Worm (Caenorhabditis elegans): ENCODE data around the gene C25E10.11.

Gene C25E10.11

ce11 chrV:9075827-9076226, 17.3 kb upstream of the C25E10.11 start:
- no peak for TF ChIP-seq him-1 (tag; optimal IDR thresholded peaks at IDR 0.05)
- no peak for TF ChIP-seq ceh-40 (GFP tag; IDR thresholded peaks at IDR 0.05)
- TF ChIP-seq ztf-18 (tag; optimal IDR thresholded peaks at IDR 0.05), result no peak
- no peak for TF ChIP-seq nfyb-1 (GFP tag; IDR thresholded peaks at IDR 0.05)
- TF ChIP-seq let-526 (GFP tag; IDR thresholded peaks at IDR 0.05), result no peak

ce11 chrV:9074360-9074834, 15.9 kb upstream of the C25E10.11 start:
- TF ChIP-seq ztf-18 (tag; optimal IDR thresholded peaks at IDR 0.05) (no peak), B0336.3 (GFP tag; IDR thresholded peaks at IDR 0.05) (peak; percentile 37; the same call in 1 of the 2 replicates), cebp-1 (GFP tag; IDR thresholded peaks at IDR 0.05) (0 out of 2 replicates have a peak, but pooled peaks have one; percentile 26), cebp-1 (tag; optimal IDR thresholded peaks at IDR 0.05) (peak; percentile 32), nfya-2 (GFP tag; IDR thresholded peaks at IDR 0.05) (no peak), F57A8.1 (GFP tag; optimal IDR thresholded peaks at IDR 0.05) (no peak), nhr-80 (tag; optimal IDR thresholded peaks at IDR 0.05) (peak; percentile 64), ZK185.1 (tag; optimal IDR thresholded peaks at IDR 0.05; ENCODE audit: poor library complexity, severe bottlenecking) (peak; percentile 11), F39B2.1 (GFP tag; IDR thresholded peaks at IDR 0.05) (no peak), nhr-120 (GFP tag; IDR thresholded peaks at IDR 0.05) (no peak), lsy-27 (tag; optimal IDR thresholded peaks at IDR 0.05; ENCODE audit: borderline replicate concordance, insufficient read depth) (no peak), pha-4 (tag; optimal IDR thresholded peaks at IDR 0.05) (peak; percentile 12), ama-1 (optimal IDR thresholded peaks at IDR 0.05) (peak; percentile 69), ama-1 (GFP tag; optimal IDR thresholded peaks at IDR 0.05) (no peak)

ce11 chrV:9073322-9074038, 15.0 kb upstream of the C25E10.11 start, which contains the start of gene oac-50:
Gene oac-50 (minus strand): TSS chrV:9073540.
- TF ChIP-seq cebp-1 (GFP tag; IDR thresholded peaks at IDR 0.05), result no peak
- TF ChIP-seq cebp-1 (tag; optimal IDR thresholded peaks at IDR 0.05), result peak; percentile 18
- TF ChIP-seq F10E7.11 (tag; optimal IDR thresholded peaks at IDR 0.05), result no peak

- no peak for TF ChIP-seq Y56A3A.18 (GFP tag; IDR thresholded peaks at IDR 0.05)
- TF ChIP-seq nhr-80 (tag; optimal IDR thresholded peaks at IDR 0.05), result no peak
- TF ChIP-seq cebp-2 (GFP tag; IDR thresholded peaks at IDR 0.05), result no peak
- TF ChIP-seq egrh-3 (GFP tag; IDR thresholded peaks at IDR 0.05), result no peak
- no peak for TF ChIP-seq efl-1 (GFP tag; optimal IDR thresholded peaks at IDR 0.05)
- TF ChIP-seq F33H1.4 (GFP tag; IDR thresholded peaks at IDR 0.05), result no peak
- no peak for TF ChIP-seq gei-17 (GFP tag; optimal IDR thresholded peaks at IDR 0.05)
- no peak for TF ChIP-seq sptf-2 (GFP tag; optimal IDR thresholded peaks at IDR 0.05)
- no peak for TF ChIP-seq aptf-2 (GFP tag; conservative IDR thresholded peaks at IDR 0.05)
- TF ChIP-seq bed-2 (GFP tag; IDR thresholded peaks at IDR 0.05), result no peak
- TF ChIP-seq mel-28 (tag; optimal IDR thresholded peaks at IDR 0.05; ENCODE audit: borderline replicate concordance), result no peak
- no peak for TF ChIP-seq madf-10 (tag; optimal IDR thresholded peaks at IDR 0.05)
- TF ChIP-seq ceh-100 (GFP tag; IDR thresholded peaks at IDR 0.05), result no peak
- TF ChIP-seq Y95B8A.8 (GFP tag; IDR thresholded peaks at IDR 0.05), result no peak
- no peak for TF ChIP-seq ceh-27 (GFP tag; optimal IDR thresholded peaks at IDR 0.05)
- TF ChIP-seq madf-8 (GFP tag; conservative IDR thresholded peaks at IDR 0.05), result no peak
Measured at ce11 chrV:9069680-9070079, 11.2 kb upstream of the C25E10.11 start, which contains the start of gene T27E4.5. Gene T27E4.5 (minus strand): TSS chrV:9069780.
